Worm (Caenorhabditis elegans) whole organism, dauer: ENCODE data around the gene arrd-8.

Experiments
- unc-62 ChIP-seq: sonication (generic microtip); optimal IDR thresholded peaks from 2 replicates; lab custom pipeline; 2017; ENCODE audit warnings: missing biosample characterization, missing genetic modification reagents, missing genetic modification characterization

Gene arrd-8

DNA sequence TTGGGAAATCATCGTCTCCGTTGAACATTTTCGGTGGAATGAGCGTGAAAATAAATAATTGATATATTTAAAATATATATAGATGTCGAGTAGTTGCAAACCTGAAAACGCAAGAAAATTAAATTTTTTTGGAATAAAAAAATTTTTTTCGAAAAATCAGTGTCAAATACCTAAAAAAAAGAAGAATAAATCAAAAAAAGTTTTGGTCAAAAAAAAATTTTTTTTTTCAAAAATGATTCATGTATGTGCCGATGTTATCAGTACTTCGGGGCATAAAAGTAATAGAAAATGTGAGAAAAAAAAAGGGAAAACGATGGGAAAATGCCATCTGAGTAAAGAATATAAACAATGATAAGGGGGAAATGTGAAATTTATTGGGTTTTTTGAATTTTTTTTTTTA lies 35.0 kb downstream of the arrd-8 start, which contains the start of gene Y17G7B.17:
TSS of gene Y17G7B.17 (minus strand) at position 101 of the 400 bp plus-strand sequence.
- no peak for TF ChIP-seq unc-62 (GFP tag; lab: Kevin White, UChicago)

DNA sequence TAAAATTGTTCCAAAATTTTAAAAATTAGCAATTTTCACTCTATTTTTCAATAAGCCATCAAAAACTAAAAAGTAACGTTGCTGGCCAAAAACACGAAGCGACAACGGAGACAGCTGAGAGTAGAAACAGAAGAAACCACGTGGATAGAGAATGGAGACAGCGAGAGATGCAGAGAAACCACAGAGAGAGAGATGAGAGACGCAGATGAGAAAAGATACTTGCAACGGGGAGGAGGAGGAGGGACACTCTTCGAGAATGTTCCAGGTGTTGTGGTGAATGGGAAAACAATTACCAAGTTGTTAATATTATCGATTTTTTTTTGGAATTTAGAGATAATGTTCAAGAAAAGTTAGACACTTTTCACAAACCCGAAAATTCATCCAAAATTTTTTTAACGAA lies 37.5 kb downstream of the arrd-8 start:
- TF ChIP-seq unc-62 (GFP tag; lab: Kevin White, UChicago) = no peak

- no peak for TF ChIP-seq unc-62 (GFP tag; lab: Kevin White, UChicago)
These were observed 43.0 kb downstream of the arrd-8 start, which contains the start of gene Y17G7B.18 for ce11 chrII:12107840-12108239. Y17G7B.18 (minus strand) TSS chrII:12107857.

ce11 chrII:12108843-12109242 lies 44.0 kb downstream of the arrd-8 start:
- no peak for TF ChIP-seq unc-62 (GFP tag; lab: Kevin White, UChicago)

ce11 chrII:12110997-12111396 lies 46.1 kb downstream of the arrd-8 start:
- TF ChIP-seq unc-62 (GFP tag; lab: Kevin White, UChicago) = no peak
